Worm (Caenorhabditis elegans): ENCODE data around the gene best-23.
A peak's percentile ranks its signal among the peaks of the same experiment; 100 is the strongest.

Gene best-23

ce11 chrII:7873843-7874372 is 33.5 kb downstream of the best-23 start, which contains the start of gene T01H3.3:
TSS of gene T01H3.3 (minus strand) at chrII:7873893.
- TF ChIP-seq lin-13 (GFP tag; optimal IDR thresholded peaks at IDR 0.05), result peak; percentile 36
- no peak for TF ChIP-seq lir-3 (tag; optimal IDR thresholded peaks at IDR 0.05; ENCODE audit: poor library complexity)
- TF ChIP-seq pqm-1 (tag; optimal IDR thresholded peaks at IDR 0.05), result no peak
- TF ChIP-seq sptf-1 (tag; optimal IDR thresholded peaks at IDR 0.05), result no peak
- peak; percentile 52 to 66 for TF ChIP-seq efl-1 (optimal IDR thresholded peaks at IDR 0.05)
- peak in 1 of 2 experiments; percentile 58 for TF ChIP-seq efl-1 (GFP tag; optimal IDR thresholded peaks at IDR 0.05 in 1 of 2)
- TF ChIP-seq nhr-47 (tag; optimal IDR thresholded peaks at IDR 0.05), result peak; percentile 52
- TF ChIP-seq nhr-20 (tag; optimal IDR thresholded peaks at IDR 0.05), result peak; percentile 43
- no peak for TF ChIP-seq ceh-88 (GFP tag; IDR thresholded peaks at IDR 0.05)
- TF ChIP-seq mep-1 (tag; optimal IDR thresholded peaks at IDR 0.05), result peak; percentile 13
- TF ChIP-seq lin-39 (tag; optimal IDR thresholded peaks at IDR 0.05), result no peak
- TF ChIP-seq hpl-2 (GFP tag; optimal IDR thresholded peaks at IDR 0.05), result no peak
- peak; percentile 52 for TF ChIP-seq lin-14 (GFP tag; optimal IDR thresholded peaks at IDR 0.05)
- peak; percentile 34 for TF ChIP-seq tbx-2 (tag; optimal IDR thresholded peaks at IDR 0.05)
- no peak for TF ChIP-seq fos-1 (tag; optimal IDR thresholded peaks at IDR 0.05)
- no peak for TF ChIP-seq sup-37 (GFP tag; optimal IDR thresholded peaks at IDR 0.05)
- no peak for TF ChIP-seq nhr-77 (tag; optimal IDR thresholded peaks at IDR 0.05)
- peak; percentile 73 for TF ChIP-seq snu-23 (GFP tag; optimal IDR thresholded peaks at IDR 0.05)
- peak; percentile 42 to 63 (median 52) for TF ChIP-seq dpl-1 (GFP tag; optimal IDR thresholded peaks at IDR 0.05)
- no peak for TF ChIP-seq zag-1 (tag; optimal IDR thresholded peaks at IDR 0.05)
- peak in 2 of 3 experiments; percentile 20 to 31 for TF ChIP-seq ceh-82 (tag; optimal IDR thresholded peaks at IDR 0.05)
- TF ChIP-seq nhr-19 (GFP tag; conservative IDR thresholded peaks at IDR 0.05), result peak; percentile 41; the same call in 1 of the 2 replicates
- TF ChIP-seq lin-35 (GFP tag; optimal IDR thresholded peaks at IDR 0.05), result peak; percentile 57 to 59
- peak; percentile 40 for TF ChIP-seq rnt-1 (tag; optimal IDR thresholded peaks at IDR 0.05)
- TF ChIP-seq mdl-1 (tag; optimal IDR thresholded peaks at IDR 0.05), result no peak
- TF ChIP-seq dsc-1 (tag; optimal IDR thresholded peaks at IDR 0.05), result peak; percentile 33
- peak; percentile 50 for TF ChIP-seq C16A3.4 (tag; optimal IDR thresholded peaks at IDR 0.05)
- peak; percentile 53 for TF ChIP-seq xbp-1 (tag; optimal IDR thresholded peaks at IDR 0.05)
- TF ChIP-seq nhr-11 (tag; optimal IDR thresholded peaks at IDR 0.05), result no peak
- peak; percentile 22 for TF ChIP-seq unc-130 (tag; optimal IDR thresholded peaks at IDR 0.05)
- TF ChIP-seq F16B12.6 (tag; optimal IDR thresholded peaks at IDR 0.05), result peak; percentile 58
- peak in 2 of 6 experiments; percentile 12 to 43 for TF ChIP-seq elt-3 (tag; optimal IDR thresholded peaks at IDR 0.05)
- TF ChIP-seq nhr-85 (tag), result peak; percentile 39
- TF ChIP-seq nhr-71 (tag; optimal IDR thresholded peaks at IDR 0.05), result peak; percentile 66
- peak; percentile 25 for TF ChIP-seq skn-1 (tag; optimal IDR thresholded peaks at IDR 0.05)
- TF ChIP-seq nhr-90 (tag; optimal IDR thresholded peaks at IDR 0.05; ENCODE audit: poor library complexity), result peak; percentile 42
- TF ChIP-seq sox-4 (tag; optimal IDR thresholded peaks at IDR 0.05), result no peak
- no peak for TF ChIP-seq aha-1 (tag; optimal IDR thresholded peaks at IDR 0.05)
- no peak for TF ChIP-seq nhr-237 (tag; optimal IDR thresholded peaks at IDR 0.05)
- TF ChIP-seq swsn-7 (tag; optimal IDR thresholded peaks at IDR 0.05), result peak; percentile 58
- TF ChIP-seq ztf-11 (tag; optimal IDR thresholded peaks at IDR 0.05), result no peak
- TF ChIP-seq fkh-10 (GFP tag; optimal IDR thresholded peaks at IDR 0.05), result no peak
- peak; percentile 68 to 87 for TF ChIP-seq lsy-2 (tag; optimal IDR thresholded peaks at IDR 0.05)
- no peak for TF ChIP-seq Y116A8C.19 (tag; optimal IDR thresholded peaks at IDR 0.05; ENCODE audit: borderline replicate concordance)

DNA sequence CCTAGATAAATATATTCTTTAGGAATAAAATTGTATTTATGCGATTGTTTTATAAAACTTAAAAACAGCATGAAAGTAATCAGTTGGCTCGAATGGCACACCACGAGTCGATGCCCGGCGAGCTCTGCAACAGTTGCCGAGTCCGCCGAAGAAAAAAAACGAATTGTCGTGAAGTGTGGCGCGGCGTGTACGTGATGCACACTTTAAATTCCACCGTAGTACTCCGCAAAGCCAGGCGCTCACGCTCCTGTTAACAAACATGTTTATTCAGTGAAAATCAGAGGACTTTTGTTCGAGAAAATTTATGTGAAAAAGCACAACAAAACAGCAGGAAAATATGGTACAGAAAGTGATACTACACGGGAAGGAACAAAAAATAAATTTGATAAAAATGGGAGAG is 36.8 kb downstream of the best-23 start:
- TF ChIP-seq pag-3 (tag; optimal IDR thresholded peaks at IDR 0.05; ENCODE audit: borderline replicate concordance, insufficient read depth), result peak; percentile 87
- TF ChIP-seq skn-1 (tag; optimal IDR thresholded peaks at IDR 0.05), result peak; percentile 10
- peak; percentile 65 to 81 for TF ChIP-seq lin-35 (GFP tag; optimal IDR thresholded peaks at IDR 0.05)
- TF ChIP-seq snu-23 (GFP tag; optimal IDR thresholded peaks at IDR 0.05), result peak; percentile 70
- TF ChIP-seq nhr-19 (GFP tag; conservative IDR thresholded peaks at IDR 0.05), result peak; percentile 18; the same call in 1 of the 2 replicates
- peak; percentile 44 for TF ChIP-seq lin-15B (tag; optimal IDR thresholded peaks at IDR 0.05)
- TF ChIP-seq blmp-1 (tag; optimal IDR thresholded peaks at IDR 0.05), result peak; percentile 54
- TF ChIP-seq lin-13 (GFP tag; optimal IDR thresholded peaks at IDR 0.05), result peak; percentile 17
- no peak for TF ChIP-seq dsc-1 (tag; optimal IDR thresholded peaks at IDR 0.05)
- TF ChIP-seq C04F5.9 (tag; optimal IDR thresholded peaks at IDR 0.05), result no peak
- TF ChIP-seq nhr-20 (tag; optimal IDR thresholded peaks at IDR 0.05), result peak; percentile 52
- no peak for TF ChIP-seq pax-3 (tag; optimal IDR thresholded peaks at IDR 0.05)
- peak; percentile 8 for TF ChIP-seq isw-1 (GFP tag; IDR thresholded peaks at IDR 0.05)
- peak; percentile 35 for TF ChIP-seq fkh-8 (tag; optimal IDR thresholded peaks at IDR 0.05)
- peak; percentile 16 for TF ChIP-seq vab-15 (tag; optimal IDR thresholded peaks at IDR 0.05)
- peak; percentile 33 for TF ChIP-seq snpc-4 (tag; optimal IDR thresholded peaks at IDR 0.05)
- no peak for TF ChIP-seq lir-3 (tag; optimal IDR thresholded peaks at IDR 0.05; ENCODE audit: poor library complexity)
- TF ChIP-seq nhr-71 (tag; optimal IDR thresholded peaks at IDR 0.05), result peak; percentile 54
